Worm (Caenorhabditis elegans) whole organism, L1 larva: Measurements from ENCODE around the gene tbx-7.

Experiments used
- irx-1 ChIP-seq: sonication (generic microtip); optimal IDR thresholded peaks from 2 replicates; lab custom pipeline; 2016; ENCODE audit warnings: missing genetic modification characterization, missing compliant biosample characterization
- lin-13 ChIP-seq: fragments of 150-350 bp; optimal IDR thresholded peaks from 2 replicates; lab custom pipeline; 2014; ENCODE audit warnings: missing biosample characterization, missing genetic modification reagents, missing genetic modification characterization
- skn-1 ChIP-seq: fragments of 150-350 bp; optimal IDR thresholded peaks from 2 replicates; lab custom pipeline; 2014; ENCODE audit warnings: missing biosample characterization, missing genetic modification characterization

DNA sequence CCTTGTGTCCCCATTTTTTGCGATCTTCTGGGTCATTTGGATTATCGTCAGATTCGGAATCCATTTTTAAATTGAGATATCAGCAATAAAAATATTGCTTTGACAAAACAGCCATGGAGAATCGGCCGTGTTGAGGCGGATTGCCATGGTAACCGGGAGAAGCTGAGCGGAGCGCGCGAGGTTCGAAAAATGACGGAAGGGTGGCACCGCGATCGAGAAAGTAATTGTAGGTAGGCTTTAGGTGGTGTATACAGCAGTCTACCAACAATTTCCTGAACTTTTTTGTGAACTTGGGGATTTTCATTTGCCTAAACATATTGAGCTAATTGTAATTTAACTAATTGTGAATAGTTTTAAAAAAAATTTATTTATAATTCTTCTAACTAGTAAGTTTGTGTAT lies 11.0 kb upstream of the tbx-7 start, which contains the start of gene ift-139:
- TF ChIP-seq irx-1 (tag; lab: Kevin White, UChicago) = no peak
- no peak for TF ChIP-seq lin-13
- no peak for TF ChIP-seq skn-1
